Worm (Caenorhabditis elegans): Measurements from ENCODE around the gene C38C3.6.

DNA sequence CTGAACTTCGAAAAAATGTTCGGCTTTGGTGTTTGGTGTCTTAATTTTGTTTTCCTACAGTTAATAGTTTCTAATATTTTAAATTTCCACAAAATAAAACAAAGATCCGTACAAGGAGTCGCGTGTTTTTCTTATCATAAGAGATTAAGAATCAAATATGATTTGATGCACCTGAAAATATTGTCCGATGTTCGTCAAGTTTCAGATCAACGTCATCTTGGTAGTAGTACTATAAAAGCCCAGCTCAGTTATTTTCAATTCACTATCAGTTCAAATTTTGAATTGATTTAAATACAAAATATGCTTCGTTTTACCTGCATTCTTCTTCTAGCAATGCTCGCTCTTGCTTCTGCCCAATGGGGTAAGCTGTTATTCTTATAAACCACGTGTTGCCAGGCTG is 46.3 kb downstream of the C38C3.6 start, which contains the start of gene cnc-5:
- TF ChIP-seq gei-17 (GFP tag; optimal IDR thresholded peaks at IDR 0.05) (no peak), hmg-1.2 (GFP tag; IDR thresholded peaks at IDR 0.05) (no peak), bed-2 (GFP tag; IDR thresholded peaks at IDR 0.05) (no peak)

Measured in whole organism, young adult.